Fruit fly (Drosophila melanogaster) whole organism, prepupa: ENCODE measurements around the gene dos.

ENCODE experiments used
- CG10631 ChIP-seq: fragments of 200-800 bp; sonication (Bioruptor generic); optimal IDR thresholded peaks from 2 replicates; lab custom pipeline; 2016; ENCODE audit warnings: missing biosample characterization, missing genetic modification characterization
- CG10669 ChIP-seq: fragments of 200-800 bp; sonication (Bioruptor generic); optimal IDR thresholded peaks from 3 replicates; lab custom pipeline; 2018; ENCODE audit warnings: missing biosample characterization, mild to moderate bottlenecking, missing genetic modification characterization, moderate library complexity
- CG11762 ChIP-seq: fragments of 200-800 bp; sonication (Bioruptor generic); optimal IDR thresholded peaks from 3 replicates; lab custom pipeline; 2016; ENCODE audit warnings: missing biosample characterization, missing genetic modification characterization; ENCODE audit not compliant: insufficient read depth
- CG15336 ChIP-seq: fragments of 200-800 bp; sonication (Bioruptor generic); IDR thresholded peaks from 2 replicates; pipeline ENCODE4 v1.3.6; 2022; ENCODE audit warnings: missing biosample characterization, missing genetic modification characterization
- CG1621 ChIP-seq: fragments of 200-800 bp; sonication (Bioruptor generic); optimal IDR thresholded peaks from 3 replicates; lab custom pipeline; 2018; ENCODE audit warnings: missing biosample characterization, mild to moderate bottlenecking, missing genetic modification characterization
- CG3032 ChIP-seq: fragments of 200-800 bp; optimal IDR thresholded peaks from 2 replicates; lab custom pipeline; 2019; ENCODE audit warnings: missing biosample characterization, mild to moderate bottlenecking, missing genetic modification characterization, moderate library complexity
- CG31627 ChIP-seq: fragments of 200-800 bp; sonication (Bioruptor generic); optimal IDR thresholded peaks from 3 replicates; lab custom pipeline; 2016; ENCODE audit warnings: missing biosample characterization, missing genetic modification characterization
- CG34406 ChIP-seq: fragments of 200-800 bp; sonication (Bioruptor generic); optimal IDR thresholded peaks from 3 replicates; lab custom pipeline; 2016; ENCODE audit warnings: missing biosample characterization, missing genetic modification characterization
- CG3919 ChIP-seq: fragments of 200-800 bp; sonication (Bioruptor generic); optimal IDR thresholded peaks from 3 replicates; lab custom pipeline; 2016; ENCODE audit warnings: missing biosample characterization, missing genetic modification characterization
- CG4318 ChIP-seq: fragments of 200-800 bp; sonication (Bioruptor generic); optimal IDR thresholded peaks from 3 replicates; lab custom pipeline; 2017; ENCODE audit warnings: missing biosample characterization, mild to moderate bottlenecking, missing genetic modification characterization
- CG6163 ChIP-seq: fragments of 200-800 bp; sonication (Bioruptor generic); IDR thresholded peaks from 3 replicates; pipeline ENCODE4 v1.3.6; 2022; ENCODE audit warnings: missing biosample characterization, missing genetic modification characterization
- CG6792 ChIP-seq: fragments of 200-800 bp; sonication (Bioruptor generic); optimal IDR thresholded peaks from 3 replicates; lab custom pipeline; 2016; ENCODE audit warnings: missing biosample characterization, missing genetic modification characterization
- CG6808 ChIP-seq: fragments of 200-800 bp; sonication (Bioruptor generic); optimal IDR thresholded peaks from 3 replicates; lab custom pipeline; 2017; ENCODE audit warnings: missing biosample characterization, missing genetic modification characterization, mild to moderate bottlenecking, moderate library complexity, missing genetic modification reagents
- CG6854 ChIP-seq: fragments of 200-800 bp; sonication (Bioruptor generic); optimal IDR thresholded peaks from 2 replicates; lab custom pipeline; 2017; ENCODE audit warnings: missing biosample characterization, mild to moderate bottlenecking, missing genetic modification characterization
- CG7368 ChIP-seq: fragments of 200-800 bp; sonication (Bioruptor generic); optimal IDR thresholded peaks from 3 replicates; lab custom pipeline; 2016; ENCODE audit warnings: missing biosample characterization, missing genetic modification characterization
- CG8319 ChIP-seq: fragments of 200-800 bp; sonication (Bioruptor generic); optimal IDR thresholded peaks from 3 replicates; lab custom pipeline; 2016; ENCODE audit warnings: missing biosample characterization, missing genetic modification characterization
- CG9139 ChIP-seq: fragments of 200-800 bp; sonication (Bioruptor generic); optimal IDR thresholded peaks from 3 replicates; lab custom pipeline; 2017; ENCODE audit warnings: missing biosample characterization, mild to moderate bottlenecking, missing genetic modification characterization
- Eip75B ChIP-seq: fragments of 200-800 bp; sonication (Bioruptor generic); optimal IDR thresholded peaks from 3 replicates; lab custom pipeline; 2016; ENCODE audit warnings: missing biosample characterization, missing genetic modification characterization
- Eip78C ChIP-seq: fragments of 200-800 bp; sonication (Bioruptor generic); peaks from one replicate; lab custom pipeline; 2016; ENCODE audit warnings: missing biosample characterization, missing genetic modification characterization
- Ets96B ChIP-seq: fragments of 200-800 bp; optimal IDR thresholded peaks from 2 replicates; lab custom pipeline; 2019; ENCODE audit warnings: missing biosample characterization, mild to moderate bottlenecking, missing genetic modification characterization, moderate library complexity
- Gug ChIP-seq: fragments of 200-800 bp; sonication (Bioruptor generic); IDR thresholded peaks from 2 replicates; pipeline ENCODE4 v1.3.6; 2022; ENCODE audit warnings: missing biosample characterization, missing genetic modification characterization
- Hr38 ChIP-seq: sonication (Bioruptor generic); optimal IDR thresholded peaks from 2 replicates; lab custom pipeline; 2016; ENCODE audit warnings: missing biosample characterization, missing genetic modification characterization
- OdsH ChIP-seq: fragments of 200-800 bp; sonication (Bioruptor generic); optimal IDR thresholded peaks from 3 replicates; lab custom pipeline; 2016; ENCODE audit warnings: missing biosample characterization, missing genetic modification characterization
- Smox ChIP-seq: fragments of 200-800 bp; sonication (Bioruptor generic); optimal IDR thresholded peaks from 3 replicates; lab custom pipeline; 2016; ENCODE audit warnings: missing biosample characterization, missing genetic modification characterization
- Sox14 ChIP-seq: fragments of 200-800 bp; sonication (Bioruptor generic); optimal IDR thresholded peaks from 3 replicates; lab custom pipeline; 2016; ENCODE audit warnings: missing biosample characterization, missing genetic modification characterization
- achi ChIP-seq: fragments of 200-800 bp; sonication (Bioruptor generic); optimal IDR thresholded peaks from 3 replicates; lab custom pipeline; 2016; ENCODE audit warnings: missing biosample characterization, missing genetic modification characterization
- acj6 ChIP-seq: fragments of 200-800 bp; sonication (Bioruptor generic); optimal IDR thresholded peaks from 3 replicates; lab custom pipeline; 2016; ENCODE audit warnings: missing biosample characterization, missing genetic modification characterization
- cyc ChIP-seq: fragments of 200-800 bp; sonication (Bioruptor generic); optimal IDR thresholded peaks from 3 replicates; lab custom pipeline; 2016; ENCODE audit warnings: missing biosample characterization, missing genetic modification characterization
- dsx ChIP-seq: fragments of 200-800 bp; optimal IDR thresholded peaks from 3 replicates; lab custom pipeline; 2019; ENCODE audit warnings: missing biosample characterization, mild to moderate bottlenecking, missing genetic modification characterization, moderate library complexity; ENCODE audit not compliant: poor library complexity, severe bottlenecking
- eg ChIP-seq: fragments of 200-800 bp; sonication (Bioruptor generic); IDR thresholded peaks from 3 replicates; pipeline ENCODE4 v1.3.6; 2022; ENCODE audit warnings: missing biosample characterization, missing genetic modification characterization
- fd59A ChIP-seq: fragments of 200-800 bp; sonication (Bioruptor generic); optimal IDR thresholded peaks from 2 replicates; lab custom pipeline; 2017; ENCODE audit warnings: missing biosample characterization, mild to moderate bottlenecking, missing genetic modification characterization, missing genetic modification reagents
- fd85E ChIP-seq: fragments of 200-800 bp; sonication (Bioruptor generic); optimal IDR thresholded peaks from 3 replicates; lab custom pipeline; 2016; ENCODE audit warnings: missing biosample characterization, missing genetic modification characterization
- lz ChIP-seq: fragments of 200-800 bp; sonication (Bioruptor generic); optimal IDR thresholded peaks from 3 replicates; lab custom pipeline; 2016; ENCODE audit warnings: missing biosample characterization, missing genetic modification characterization
- net ChIP-seq: fragments of 200-800 bp; sonication (Bioruptor generic); optimal IDR thresholded peaks from 3 replicates; lab custom pipeline; 2016; ENCODE audit warnings: missing biosample characterization, missing genetic modification characterization
- spab ChIP-seq: fragments of 200-800 bp; sonication (Bioruptor generic); optimal IDR thresholded peaks from 2 replicates; lab custom pipeline; 2017; ENCODE audit warnings: missing biosample characterization, mild to moderate bottlenecking, missing genetic modification characterization, missing genetic modification reagents
- ss ChIP-seq, 2 experiments: fragments of 200-800 bp; sonication (Bioruptor generic); optimal IDR thresholded peaks; 2 replicates in 1 of 2; 3 replicates in 1 of 2; lab custom pipeline; 2017 to 2018; ENCODE audit warnings: mild to moderate bottlenecking in 2 of 2, missing biosample characterization in 2 of 2, missing genetic modification characterization in 2 of 2, moderate library complexity in 1 of 2
- svp ChIP-seq: fragments of 200-800 bp; sonication (Bioruptor generic); peaks from one replicate; lab custom pipeline; 2016; ENCODE audit warnings: missing biosample characterization, missing genetic modification characterization
- topi ChIP-seq: fragments of 200-800 bp; sonication (Bioruptor generic); optimal IDR thresholded peaks from 3 replicates; lab custom pipeline; 2016; ENCODE audit warnings: missing biosample characterization, missing genetic modification characterization

The dos gene

dm6 chr3L:2631406-2631805, 42.2 kb downstream of the dos start, which contains the start of the genes CG42245 and MEP-1 (continued):
- no peak for TF ChIP-seq spab (GFP tag; lab: Kevin White, UChicago)
- TF ChIP-seq CG8319 (GFP tag; lab: Kevin White, UChicago): peak; percentile 29
- peak; percentile 30 for TF ChIP-seq Ets96B (tag; lab: Kevin White, UChicago)
- peak; percentile 61 for TF ChIP-seq OdsH (GFP tag; lab: Kevin White, UChicago)
- no peak for TF ChIP-seq CG11762 (GFP tag; lab: Kevin White, UChicago)
- TF ChIP-seq lz (GFP tag; lab: Kevin White, UChicago): peak; percentile 48
- TF ChIP-seq CG6792: peak; percentile 30

- no peak for TF ChIP-seq Eip75B (GFP tag; lab: Kevin White, UChicago)
- no peak for TF ChIP-seq CG1621 (tag; lab: Kevin White, UChicago)
- peak; percentile 84 for TF ChIP-seq Sox14 (GFP tag; lab: Kevin White, UChicago)
- TF ChIP-seq CG6163 (GFP tag; lab: Robert Waterston, UW): no peak
- no peak for TF ChIP-seq fd85E (GFP tag; lab: Kevin White, UChicago)
- no peak for TF ChIP-seq ss (GFP tag; optimal IDR thresholded peaks at IDR 0.05; lab: Kevin White, UChicago)
- no peak for TF ChIP-seq OdsH (GFP tag; lab: Kevin White, UChicago)
- TF ChIP-seq acj6 (GFP tag; lab: Kevin White, UChicago): no peak
- no peak for TF ChIP-seq achi (GFP tag; lab: Kevin White, UChicago)
- TF ChIP-seq CG6854: no peak
- no peak for TF ChIP-seq CG6792
- TF ChIP-seq Ets96B (tag; lab: Kevin White, UChicago): no peak
- no peak for TF ChIP-seq CG10631 (GFP tag; lab: Kevin White, UChicago)
- no peak for TF ChIP-seq CG31627
- no peak for TF ChIP-seq eg (GFP tag; lab: Robert Waterston, UW)
- TF ChIP-seq CG11762 (GFP tag; lab: Kevin White, UChicago): no peak
- peak; percentile 36 for TF ChIP-seq Eip78C (GFP tag; lab: Kevin White, UChicago)
- TF ChIP-seq dsx (GFP tag; lab: Kevin White, UChicago): no peak
- TF ChIP-seq Hr38: no peak
- TF ChIP-seq cyc: no peak
- TF ChIP-seq CG9139 (GFP tag; lab: Kevin White, UChicago): peak; percentile 3
- no peak for TF ChIP-seq topi
- TF ChIP-seq fd59A: no peak
- no peak for TF ChIP-seq lz (GFP tag; lab: Kevin White, UChicago)
Observed at dm6 chr3L:2632048-2632762, 43.0 kb downstream of the dos start.

dm6 chr3L:2632763-2633100, 43.5 kb downstream of the dos start:
- TF ChIP-seq CG15336 (GFP tag; lab: Robert Waterston, UW) (peak; percentile 45; the same call in 1 of the 2 replicates), net (GFP tag; lab: Kevin White, UChicago) (peak; percentile 12), Smox (GFP tag; lab: Kevin White, UChicago) (no peak), lz (GFP tag; lab: Kevin White, UChicago) (no peak), acj6 (GFP tag; lab: Kevin White, UChicago) (no peak), CG6854 (no peak), CG3032 (tag; lab: Kevin White, UChicago) (no peak), svp (GFP tag; lab: Kevin White, UChicago) (no peak), topi (no peak), CG4318 (no peak), dsx (GFP tag; lab: Kevin White, UChicago) (no peak), eg (GFP tag; lab: Robert Waterston, UW) (0 out of 3 replicates have a peak, but pooled peaks have one; percentile 26), Gug (no peak), CG7368 (GFP tag; lab: Kevin White, UChicago) (no peak), CG3919 (GFP tag; lab: Kevin White, UChicago) (peak; percentile 15), CG6808 (GFP tag; lab: Kevin White, UChicago) (no peak), CG1621 (tag; lab: Kevin White, UChicago) (peak; percentile 9), CG6163 (GFP tag; lab: Robert Waterston, UW) (peak; percentile 72), CG34406 (no peak), CG10669 (GFP tag; lab: Kevin White, UChicago) (no peak)
